Worm (Caenorhabditis elegans) whole organism, L4 larva: ENCODE results near the gene fbxa-202.

Experiments
- F26F4.8 ChIP-seq: fragments of 200-800 bp; sonication (Bioruptor generic); conservative IDR thresholded peaks from 2 replicates; pipeline ENCODE4 v1.3.6; 2022; ENCODE audit warnings: missing genetic modification characterization, missing compliant biosample characterization
- F44E2.7 ChIP-seq: fragments of 200-800 bp; sonication (Bioruptor generic); IDR thresholded peaks from 2 replicates; pipeline ENCODE4 v2.1.2; 2022; ENCODE audit warnings: missing genetic modification characterization, missing compliant biosample characterization
- T20F7.1 ChIP-seq: fragments of 200-800 bp; sonication (Bioruptor generic); optimal IDR thresholded peaks from 2 replicates; lab custom pipeline; 2018; ENCODE audit warnings: mild to moderate bottlenecking, missing genetic modification characterization, missing compliant biosample characterization
- Y48G9A.11 ChIP-seq: fragments of 200-800 bp; sonication (Bioruptor generic); IDR thresholded peaks from 2 replicates; pipeline ENCODE4 v1.3.6; 2022; ENCODE audit warnings: missing genetic modification reagents, missing genetic modification characterization, missing compliant biosample characterization
- Y5F2A.4 ChIP-seq: fragments of 200-800 bp; sonication (Bioruptor generic); optimal IDR thresholded peaks from 2 replicates; lab custom pipeline; 2018; ENCODE audit warnings: mild to moderate bottlenecking, missing genetic modification characterization, missing compliant biosample characterization
- ZK546.5 ChIP-seq, 2 experiments: sonication (generic microtip); optimal IDR thresholded peaks; 2 replicates each; lab custom pipeline; 2017; ENCODE audit warnings: missing biosample characterization in 2 of 2, missing genetic modification characterization in 2 of 2
- attf-4 ChIP-seq: sonication (generic microtip); optimal IDR thresholded peaks from 3 replicates; lab custom pipeline; 2017; ENCODE audit warnings: missing biosample characterization, missing genetic modification characterization
- ceh-20 ChIP-seq: fragments of 200-800 bp; sonication (Bioruptor generic); IDR thresholded peaks from 2 replicates; pipeline ENCODE4 v1.3.6; 2022; ENCODE audit warnings: missing genetic modification reagents, missing genetic modification characterization, missing compliant biosample characterization
- ces-1 ChIP-seq: fragments of 150-350 bp; sonication (generic microtip); optimal IDR thresholded peaks from 4 replicates; lab custom pipeline; 2014; ENCODE audit warnings: missing biosample characterization, missing genetic modification reagents, missing genetic modification characterization
- cey-2 ChIP-seq: sonication (generic microtip); optimal IDR thresholded peaks from 3 replicates; lab custom pipeline; 2017; ENCODE audit warnings: missing genetic modification characterization, mild to moderate bottlenecking, missing compliant biosample characterization, antibody characterized with exemption, borderline replicate concordance; ENCODE audit not compliant: insufficient read depth
- daf-8 ChIP-seq: fragments of 200-800 bp; sonication (Bioruptor generic); IDR thresholded peaks from 2 replicates; pipeline ENCODE4 v1.3.6; 2022; ENCODE audit warnings: missing genetic modification characterization, missing compliant biosample characterization
- dmd-6 ChIP-seq: fragments of 200-800 bp; sonication (Bioruptor generic); IDR thresholded peaks from 2 replicates; pipeline ENCODE4 v1.3.6; 2022; ENCODE audit warnings: missing genetic modification reagents, missing genetic modification characterization, missing compliant biosample characterization
- dmd-9 ChIP-seq: fragments of 200-800 bp; sonication (Bioruptor generic); IDR thresholded peaks from 2 replicates; pipeline ENCODE4 v1.3.6; 2022; ENCODE audit warnings: missing genetic modification reagents, missing genetic modification characterization, missing compliant biosample characterization
- dpl-1 ChIP-seq: fragments of 150-350 bp; optimal IDR thresholded peaks from 2 replicates; lab custom pipeline; 2014; ENCODE audit warnings: missing biosample characterization, missing genetic modification reagents, missing genetic modification characterization
- egl-27 ChIP-seq: sonication (generic microtip); optimal IDR thresholded peaks from 3 replicates; lab custom pipeline; 2017; ENCODE audit warnings: missing biosample characterization, missing genetic modification reagents, missing genetic modification characterization
- fos-1 ChIP-seq: fragments of 150-350 bp; optimal IDR thresholded peaks from 2 replicates; lab custom pipeline; 2014; ENCODE audit warnings: missing biosample characterization, missing genetic modification characterization
- gei-8 ChIP-seq: fragments of 200-800 bp; sonication (Bioruptor generic); optimal IDR thresholded peaks from 2 replicates; lab custom pipeline; 2018; ENCODE audit warnings: mild to moderate bottlenecking, missing genetic modification characterization, missing compliant biosample characterization
- hif-1 ChIP-seq, 2 experiments: sonication (generic microtip); optimal IDR thresholded peaks; 2 replicates each; lab custom pipeline; 2016 to 2017; ENCODE audit warnings: missing compliant biosample characterization in 2 of 2, missing genetic modification characterization in 2 of 2, missing genetic modification reagents in 2 of 2, missing genotype in 2 of 2, mild to moderate bottlenecking in 1 of 2
- hlh-11 ChIP-seq: fragments of 200-800 bp; sonication (Bioruptor generic); optimal IDR thresholded peaks from 2 replicates; lab custom pipeline; 2018; ENCODE audit warnings: mild to moderate bottlenecking, missing genetic modification characterization, missing compliant biosample characterization
- hlh-30 ChIP-seq: sonication (generic microtip); optimal IDR thresholded peaks from 2 replicates; lab custom pipeline; 2017; ENCODE audit warnings: antibody characterized with exemption, mild to moderate bottlenecking, missing genetic modification characterization, missing compliant biosample characterization; ENCODE audit not compliant: insufficient read depth
- hmg-1.1 ChIP-seq: fragments of 200-800 bp; sonication (Bioruptor generic); IDR thresholded peaks from 2 replicates; pipeline ENCODE4 v1.3.6; 2022; ENCODE audit warnings: missing genetic modification reagents, missing genetic modification characterization, missing compliant biosample characterization
- lim-7 ChIP-seq: fragments of 200-800 bp; sonication (Bioruptor generic); IDR thresholded peaks from 2 replicates; pipeline ENCODE4 v1.3.6; 2022; ENCODE audit warnings: missing genetic modification characterization, missing compliant biosample characterization
- lin-1 ChIP-seq: fragments of 200-800 bp; sonication (Bioruptor generic); IDR thresholded peaks from 2 replicates; pipeline ENCODE4 v1.3.6; 2022; ENCODE audit warnings: missing genetic modification reagents, missing genetic modification characterization, missing compliant biosample characterization
- lin-15B ChIP-seq: fragments of 150-350 bp; sonication (generic microtip); optimal IDR thresholded peaks from 3 replicates; lab custom pipeline; 2014; ENCODE audit warnings: missing biosample characterization, missing genetic modification characterization
- lir-3 ChIP-seq: sonication (generic microtip); optimal IDR thresholded peaks from 2 replicates; lab custom pipeline; 2016; ENCODE audit warnings: mild to moderate bottlenecking, missing genetic modification characterization, missing compliant biosample characterization
- mdt-29 ChIP-seq: fragments of 200-800 bp; sonication (Bioruptor generic); IDR thresholded peaks from 2 replicates; pipeline ENCODE4 v1.3.6; 2022; ENCODE audit warnings: missing genetic modification reagents, missing genetic modification characterization, missing compliant biosample characterization
- mep-1 ChIP-seq: fragments of 150-350 bp; sonication (generic microtip); optimal IDR thresholded peaks from 3 replicates; lab custom pipeline; 2014; ENCODE audit warnings: missing biosample characterization, missing genetic modification characterization
- nhr-237 ChIP-seq: sonication (generic microtip); optimal IDR thresholded peaks from 2 replicates; lab custom pipeline; 2017; ENCODE audit warnings: missing biosample characterization, missing genetic modification characterization
- nhr-25 ChIP-seq: sonication (generic microtip); optimal IDR thresholded peaks from 2 replicates; lab custom pipeline; 2017; ENCODE audit warnings: missing genetic modification characterization, mild to moderate bottlenecking, missing compliant biosample characterization, antibody characterized with exemption, moderate library complexity, borderline replicate concordance; ENCODE audit not compliant: insufficient read depth
- nhr-28 ChIP-seq: fragments of 150-350 bp; optimal IDR thresholded peaks from 2 replicates; lab custom pipeline; 2014; ENCODE audit warnings: missing biosample characterization, missing genetic modification characterization
- nhr-41 ChIP-seq: fragments of 200-800 bp; sonication (Bioruptor generic); IDR thresholded peaks from 2 replicates; pipeline ENCODE4 v1.3.6; 2022; ENCODE audit warnings: missing genetic modification reagents, missing genetic modification characterization, missing compliant biosample characterization
- nhr-48 ChIP-seq: sonication (generic microtip); optimal IDR thresholded peaks from 2 replicates; lab custom pipeline; 2016; ENCODE audit warnings: mild to moderate bottlenecking, missing genetic modification characterization, missing compliant biosample characterization
- nhr-6 ChIP-seq: fragments of 150-350 bp; optimal IDR thresholded peaks from 2 replicates; lab custom pipeline; 2014; ENCODE audit warnings: missing biosample characterization, missing genetic modification characterization
- nhr-76 ChIP-seq: fragments of 150-350 bp; optimal IDR thresholded peaks from 2 replicates; lab custom pipeline; 2014; ENCODE audit warnings: missing biosample characterization, missing genetic modification characterization
- nhr-77 ChIP-seq: fragments of 150-350 bp; optimal IDR thresholded peaks from 2 replicates; lab custom pipeline; 2014; ENCODE audit warnings: missing biosample characterization, missing genetic modification characterization
- php-3 ChIP-seq: fragments of 200-800 bp; sonication (Bioruptor generic); IDR thresholded peaks from 2 replicates; pipeline ENCODE4 v1.3.6; 2022; ENCODE audit warnings: missing genetic modification reagents, missing genetic modification characterization, missing compliant biosample characterization
- sdz-12 ChIP-seq: fragments of 200-800 bp; sonication (Bioruptor generic); optimal IDR thresholded peaks from 2 replicates; lab custom pipeline; 2018; ENCODE audit warnings: mild to moderate bottlenecking, missing genetic modification characterization, missing compliant biosample characterization
- skn-1 ChIP-seq: fragments of 150-350 bp; optimal IDR thresholded peaks from 2 replicates; lab custom pipeline; 2014; ENCODE audit warnings: missing biosample characterization, missing genetic modification characterization
- snpc-4 ChIP-seq: fragments of 150-350 bp; optimal IDR thresholded peaks from 2 replicates; lab custom pipeline; 2014; ENCODE audit warnings: missing biosample characterization, missing genetic modification characterization
- spr-3 ChIP-seq: fragments of 200-800 bp; sonication (Bioruptor generic); optimal IDR thresholded peaks from 2 replicates; lab custom pipeline; 2018; ENCODE audit warnings: mild to moderate bottlenecking, missing genetic modification characterization, missing compliant biosample characterization
- tra-1 ChIP-seq: fragments of 200-800 bp; sonication (Bioruptor generic); IDR thresholded peaks from 2 replicates; pipeline ENCODE4 v1.3.6; 2022; ENCODE audit warnings: missing genetic modification reagents, missing genetic modification characterization, missing compliant biosample characterization
- unc-130 ChIP-seq: sonication (generic microtip); optimal IDR thresholded peaks from 2 replicates; lab custom pipeline; 2016; ENCODE audit warnings: missing genetic modification reagents, missing genetic modification characterization, missing compliant biosample characterization
- unc-62 ChIP-seq, 3 experiments: fragments of 150-350 bp in 1 of 3; sonication (generic microtip); optimal IDR thresholded peaks in 2 of 3; peaks in 1 of 3; 1 replicate in 1 of 3; 2 replicates in 2 of 3; lab custom pipeline; 2014 to 2017; ENCODE audit warnings: missing biosample characterization in 3 of 3, missing genetic modification characterization in 3 of 3, missing genetic modification reagents in 3 of 3, missing genotype in 1 of 3
- vab-7 ChIP-seq: fragments of 200-800 bp; sonication (Bioruptor generic); IDR thresholded peaks from 2 replicates; pipeline ENCODE4 v1.3.6; 2022; ENCODE audit warnings: missing genetic modification reagents, missing genetic modification characterization, missing compliant biosample characterization
- zip-11 ChIP-seq: fragments of 200-800 bp; sonication (Bioruptor generic); IDR thresholded peaks from 2 replicates; pipeline ENCODE4 v1.3.6; 2022; ENCODE audit warnings: missing genetic modification characterization, missing compliant biosample characterization

The fbxa-202 gene

DNA sequence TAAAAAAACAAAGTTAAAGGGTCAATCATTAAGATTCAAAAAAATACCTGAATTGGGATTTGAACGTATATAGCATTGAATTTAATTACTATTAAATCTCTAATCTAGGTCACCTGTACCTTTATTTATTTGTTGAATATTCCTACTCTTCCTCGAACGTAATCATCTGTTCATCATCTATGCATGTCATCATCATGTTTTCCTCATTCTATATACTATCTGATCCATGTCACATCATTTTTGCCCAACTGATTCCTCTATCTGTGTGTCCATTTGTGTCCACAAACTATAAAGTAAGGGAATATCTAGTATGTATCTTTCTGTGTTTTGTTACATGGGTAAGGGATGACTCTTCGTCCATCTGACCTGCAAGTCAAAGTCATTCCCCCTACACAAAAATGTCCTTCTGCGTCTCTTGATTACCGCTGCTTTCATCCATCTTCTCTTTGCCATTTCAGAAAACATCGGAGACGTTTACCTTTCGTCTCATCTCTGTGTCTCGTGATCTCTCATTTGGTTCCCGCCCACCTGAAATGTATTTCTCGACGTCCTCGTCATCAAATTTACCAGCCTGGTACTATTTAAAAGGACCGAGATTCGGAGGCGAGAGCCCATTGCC is 4.2 kb upstream of the fbxa-202 start:
- TF ChIP-seq unc-62 (GFP tag; optimal IDR thresholded peaks at IDR 0.05 in 1 of 2; lab: Kevin White, UChicago) (peak in 1 of 2 experiments; percentile 99), unc-62 (tag; optimal IDR thresholded peaks at IDR 0.05; lab: Kevin White, UChicago) (no peak), lin-1 (GFP tag; lab: Robert Waterston, UW) (no peak), Y5F2A.4 (no peak), gei-8 (no peak), ceh-20 (GFP tag; lab: Robert Waterston, UW) (no peak), F26F4.8 (GFP tag; lab: Robert Waterston, UW) (no peak), Y48G9A.11 (GFP tag; lab: Robert Waterston, UW) (no peak), php-3 (GFP tag; lab: Robert Waterston, UW) (no peak), dmd-6 (GFP tag; lab: Robert Waterston, UW) (peak; percentile 18; the same call in 1 of the 2 replicates), hlh-11 (tag; lab: Kevin White, UChicago) (peak; percentile 48), snpc-4 (no peak), unc-130 (GFP tag; lab: Kevin White, UChicago) (no peak), hif-1 (tag; optimal IDR thresholded peaks at IDR 0.05; lab: Kevin White, UChicago) (no peak), zip-11 (GFP tag; lab: Robert Waterston, UW) (no peak), nhr-6 (tag; lab: Kevin White, UChicago) (peak; percentile 9), ZK546.5 (tag; optimal IDR thresholded peaks at IDR 0.05; lab: Kevin White, UChicago) (no peak), nhr-25 (peak; percentile 49), attf-4 (tag; lab: Kevin White, UChicago) (no peak), nhr-76 (tag; lab: Kevin White, UChicago) (no peak), spr-3 (GFP tag; lab: Kevin White, UChicago) (no peak), nhr-77 (tag; lab: Kevin White, UChicago) (no peak), nhr-41 (GFP tag; lab: Robert Waterston, UW) (no peak), fos-1 (tag; lab: Kevin White, UChicago) (no peak), egl-27 (tag; lab: Kevin White, UChicago) (no peak), hmg-1.1 (0 out of 2 replicates have a peak, but pooled peaks have one; percentile 11), lin-15B (no peak), dpl-1 (no peak), mep-1 (no peak), tra-1 (GFP tag; lab: Robert Waterston, UW) (no peak), nhr-48 (tag; lab: Kevin White, UChicago) (no peak), vab-7 (GFP tag; lab: Robert Waterston, UW) (no peak), T20F7.1 (GFP tag; lab: Kevin White, UChicago) (no peak), nhr-28 (peak; percentile 91), ces-1 (GFP tag; lab: Kevin White, UChicago) (no peak), lim-7 (GFP tag; lab: Robert Waterston, UW) (no peak), hlh-30 (tag; lab: Kevin White, UChicago) (peak; percentile 78), lir-3 (no peak), sdz-12 (GFP tag; lab: Kevin White, UChicago) (no peak), skn-1 (tag; lab: Kevin White, UChicago) (no peak), cey-2 (peak; percentile 12), daf-8 (GFP tag; lab: Robert Waterston, UW) (no peak), F44E2.7 (GFP tag; lab: Robert Waterston, UW) (no peak), mdt-29 (no peak), dmd-9 (GFP tag; lab: Robert Waterston, UW) (no peak), nhr-237 (tag; lab: Kevin White, UChicago) (no peak)
